Worm (Caenorhabditis elegans) whole organism, L3 larva: ENCODE data around the gene srg-5.

Source experiments
- aly-2 ChIP-seq: fragments of 150-350 bp; optimal IDR thresholded peaks from 2 replicates; lab custom pipeline; 2014; ENCODE audit warnings: missing biosample characterization, missing genetic modification characterization
- elt-1 ChIP-seq: fragments of 150-350 bp; optimal IDR thresholded peaks from 2 replicates; lab custom pipeline; 2014; ENCODE audit warnings: missing biosample characterization, missing genetic modification characterization
- elt-2 ChIP-seq: sonication (generic microtip); optimal IDR thresholded peaks from 2 replicates; lab custom pipeline; 2016; ENCODE audit warnings: missing genetic modification reagents, mild to moderate bottlenecking, missing genetic modification characterization, missing compliant biosample characterization
- elt-3 ChIP-seq, 3 experiments: fragments of 150-350 bp in 1 of 3; sonication (generic microtip) in 2 of 3; optimal IDR thresholded peaks; 2 replicates in 2 of 3; 4 replicates in 1 of 3; lab custom pipeline; 2014 to 2017; ENCODE audit warnings: missing biosample characterization in 3 of 3, missing genetic modification characterization in 3 of 3
- fkh-10 ChIP-seq: sonication (generic microtip); optimal IDR thresholded peaks from 2 replicates; lab custom pipeline; 2017; ENCODE audit warnings: missing biosample characterization, missing genetic modification reagents, missing genetic modification characterization
- fos-1 ChIP-seq: fragments of 150-350 bp; optimal IDR thresholded peaks from 2 replicates; lab custom pipeline; 2014; ENCODE audit warnings: missing biosample characterization, missing genetic modification characterization
- hmg-11 ChIP-seq: sonication (generic microtip); optimal IDR thresholded peaks from 2 replicates; lab custom pipeline; 2016; ENCODE audit warnings: missing genetic modification characterization, missing compliant biosample characterization
- jun-1 ChIP-seq: fragments of 150-350 bp; optimal IDR thresholded peaks from 2 replicates; lab custom pipeline; 2014; ENCODE audit warnings: missing biosample characterization, missing genetic modification reagents, missing genetic modification characterization
- lin-15B ChIP-seq: fragments of 150-350 bp; optimal IDR thresholded peaks from 2 replicates; lab custom pipeline; 2014; ENCODE audit warnings: missing biosample characterization, missing genetic modification characterization
- nhr-237 ChIP-seq: fragments of 150-350 bp; optimal IDR thresholded peaks from 2 replicates; lab custom pipeline; 2014; ENCODE audit warnings: missing biosample characterization, missing genetic modification characterization
- nhr-28 ChIP-seq: fragments of 150-350 bp; optimal IDR thresholded peaks from 2 replicates; lab custom pipeline; 2014; ENCODE audit warnings: missing biosample characterization, missing genetic modification characterization
- pha-4 ChIP-seq: fragments of 150-350 bp; optimal IDR thresholded peaks from 2 replicates; lab custom pipeline; 2014; ENCODE audit warnings: missing biosample characterization, missing genetic modification reagents, missing genetic modification characterization
- snpc-4 ChIP-seq: fragments of 150-350 bp; optimal IDR thresholded peaks from 2 replicates; lab custom pipeline; 2014; ENCODE audit warnings: missing biosample characterization, missing genetic modification characterization
- zag-1 ChIP-seq: fragments of 150-350 bp; optimal IDR thresholded peaks from 2 replicates; lab custom pipeline; 2014; ENCODE audit warnings: missing biosample characterization, missing genetic modification characterization

DNA sequence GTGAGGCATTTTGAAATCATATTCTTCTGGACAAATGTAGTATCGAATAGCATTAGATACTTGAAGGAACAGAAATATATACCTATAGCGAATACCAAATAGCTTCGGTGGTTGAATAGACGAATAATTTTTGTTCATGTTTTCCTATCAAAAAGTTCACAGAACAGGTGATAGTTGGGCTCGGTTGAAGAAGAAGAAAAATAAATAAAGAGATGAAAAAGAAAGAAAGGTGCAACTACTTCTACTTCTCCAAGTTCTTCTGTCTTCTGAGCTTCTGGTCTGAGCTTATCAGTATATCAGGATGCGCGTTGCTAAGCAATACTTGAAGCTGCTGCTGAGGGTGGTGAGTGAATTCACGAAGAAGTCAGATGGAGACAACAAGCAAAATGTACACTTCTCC lies 50.4 kb downstream of the srg-5 start, which contains the start of gene C23G10.10:
- TF ChIP-seq elt-2 (tag; lab: Kevin White, UChicago), result no peak
- no peak for TF ChIP-seq fos-1 (tag; lab: Kevin White, UChicago)
- TF ChIP-seq hmg-11, result no peak
- no peak for TF ChIP-seq snpc-4 (tag; lab: Kevin White, UChicago)
- no peak for TF ChIP-seq elt-3 (tag; optimal IDR thresholded peaks at IDR 0.05; lab: Kevin White, UChicago)
- no peak for TF ChIP-seq nhr-28 (tag; lab: Kevin White, UChicago)
- no peak for TF ChIP-seq aly-2 (tag; lab: Kevin White, UChicago)
- TF ChIP-seq zag-1 (tag; lab: Kevin White, UChicago), result no peak
- TF ChIP-seq pha-4 (tag; lab: Kevin White, UChicago), result no peak
- no peak for TF ChIP-seq fkh-10 (GFP tag; lab: Kevin White, UChicago)
- TF ChIP-seq nhr-237 (tag; lab: Kevin White, UChicago), result no peak
- no peak for TF ChIP-seq jun-1 (tag; lab: Kevin White, UChicago)
- no peak for TF ChIP-seq lin-15B (tag; lab: Kevin White, UChicago)
- no peak for TF ChIP-seq elt-1 (tag; lab: Kevin White, UChicago)
